Worm (Caenorhabditis elegans): ENCODE data around the gene pgp-5.
A peak's percentile ranks its signal among the peaks of the same experiment; 100 is the strongest.

pgp-5 gene

DNA sequence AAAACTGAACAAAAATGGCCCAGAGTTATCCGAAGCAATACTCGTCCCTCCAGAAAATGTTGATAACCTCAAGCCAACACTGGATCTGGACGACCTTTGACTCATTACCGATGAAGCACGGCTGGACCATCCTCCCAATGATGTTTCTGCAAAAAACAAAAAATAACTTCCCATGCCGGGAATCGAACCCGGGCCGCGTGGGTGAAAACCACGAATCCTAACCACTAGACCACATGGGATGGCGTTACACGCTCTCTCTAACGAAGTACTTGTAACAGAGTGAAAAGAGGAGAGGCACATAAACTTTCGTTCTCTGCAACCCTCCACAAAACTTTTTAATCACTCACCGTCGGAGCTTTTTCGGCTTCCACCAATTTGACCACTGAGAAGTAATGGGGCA, 37.9 kb downstream of the pgp-5 start:
- TF ChIP-seq Y56A3A.18 (GFP tag; IDR thresholded peaks at IDR 0.05): peak; percentile 89
- peak; percentile 30; the same call in 1 of the 2 replicates for TF ChIP-seq hmg-20 (GFP tag; IDR thresholded peaks at IDR 0.05)
- peak; percentile 87 for TF ChIP-seq him-1 (tag; optimal IDR thresholded peaks at IDR 0.05)
- TF ChIP-seq chd-7 (tag; optimal IDR thresholded peaks at IDR 0.05): peak; percentile 31
- 0 out of 2 replicates have a peak, but pooled peaks have one; percentile 45 for TF ChIP-seq C06A6.2 (GFP tag; conservative IDR thresholded peaks at IDR 0.05)
- peak; percentile 8 for TF ChIP-seq hrde-1 (tag; optimal IDR thresholded peaks at IDR 0.05; ENCODE audit: borderline replicate concordance)
- TF ChIP-seq athp-1 (tag; optimal IDR thresholded peaks at IDR 0.05): peak; percentile 68
- TF ChIP-seq ZK185.1 (tag; optimal IDR thresholded peaks at IDR 0.05; ENCODE audit: poor library complexity, severe bottlenecking): peak; percentile 81
- peak; percentile 62; the same call in 1 of the 2 replicates for TF ChIP-seq attf-6 (GFP tag; IDR thresholded peaks at IDR 0.05)
- peak; percentile 29 for TF ChIP-seq atf-7 (tag; optimal IDR thresholded peaks at IDR 0.05)
- peak; percentile 76 for TF ChIP-seq hmg-1.2 (GFP tag; IDR thresholded peaks at IDR 0.05)
- peak; percentile 83; the same call in 1 of the 2 replicates for TF ChIP-seq ztf-25 (GFP tag; IDR thresholded peaks at IDR 0.05)
- peak; percentile 78; the same call in 1 of the 2 replicates for TF ChIP-seq aptf-3 (GFP tag; IDR thresholded peaks at IDR 0.05)
- no peak for TF ChIP-seq hlh-26 (GFP tag; conservative IDR thresholded peaks at IDR 0.05)
- 0 out of 2 replicates have a peak, but pooled peaks have one; percentile 23 for TF ChIP-seq ceh-91 (GFP tag; IDR thresholded peaks at IDR 0.05)
- TF ChIP-seq cebp-2 (GFP tag; IDR thresholded peaks at IDR 0.05): peak; percentile 64; the same call in 1 of the 2 replicates
- 0 out of 2 replicates have a peak, but pooled peaks have one; percentile 31 for TF ChIP-seq egl-44 (GFP tag; IDR thresholded peaks at IDR 0.05)
- TF ChIP-seq nfyb-1 (GFP tag; IDR thresholded peaks at IDR 0.05): peak; percentile 87
- peak; percentile 74 for TF ChIP-seq mxl-1 (tag; optimal IDR thresholded peaks at IDR 0.05)
- no peak for TF ChIP-seq ama-1 (optimal IDR thresholded peaks at IDR 0.05)
- peak; percentile 40 to 91 for TF ChIP-seq ama-1 (GFP tag; optimal IDR thresholded peaks at IDR 0.05)
- TF ChIP-seq rcor-1 (GFP tag; IDR thresholded peaks at IDR 0.05): peak; percentile 50
- TF ChIP-seq tbp1 (GFP tag; optimal IDR thresholded peaks at IDR 0.05): peak; percentile 98
- peak; percentile 87 for TF ChIP-seq pbrm-1 (GFP tag; IDR thresholded peaks at IDR 0.05)
- 0 out of 2 replicates have a peak, but pooled peaks have one; percentile 67 for TF ChIP-seq Y53G8AR.9 (GFP tag; conservative IDR thresholded peaks at IDR 0.05)
- no peak for TF ChIP-seq fkh-3 (tag; optimal IDR thresholded peaks at IDR 0.05)
- peak; percentile 10 for TF ChIP-seq zim-3 (tag; optimal IDR thresholded peaks at IDR 0.05)
- TF ChIP-seq aptf-2 (GFP tag; conservative IDR thresholded peaks at IDR 0.05): no peak
- no peak for TF ChIP-seq nfya-1 (tag; optimal IDR thresholded peaks at IDR 0.05; ENCODE audit: borderline replicate concordance, insufficient read depth)
- peak; percentile 45; the same call in 1 of the 2 replicates for TF ChIP-seq ceh-40 (GFP tag; IDR thresholded peaks at IDR 0.05)
- peak; percentile 63 for TF ChIP-seq ceh-27 (GFP tag; optimal IDR thresholded peaks at IDR 0.05)
- peak; percentile 37 for TF ChIP-seq T07F8.4 (tag; optimal IDR thresholded peaks at IDR 0.05)
- peak; percentile 86 for TF ChIP-seq rpc-1 (optimal IDR thresholded peaks at IDR 0.05)
- peak; percentile 90 for TF ChIP-seq rpc-1 (tag; optimal IDR thresholded peaks at IDR 0.05)
- TF ChIP-seq ztf-18 (tag; optimal IDR thresholded peaks at IDR 0.05): peak; percentile 52
- peak; percentile 95 for TF ChIP-seq lin-26 (GFP tag; IDR thresholded peaks at IDR 0.05)
- peak; percentile 70 for TF ChIP-seq snpc-3.4 (tag; optimal IDR thresholded peaks at IDR 0.05)
- peak; percentile 14 for TF ChIP-seq B0035.1 (tag; optimal IDR thresholded peaks at IDR 0.05)
- TF ChIP-seq F52B5.7 (tag; optimal IDR thresholded peaks at IDR 0.05): peak; percentile 74
- TF ChIP-seq ets-4 (GFP tag; optimal IDR thresholded peaks at IDR 0.05): peak; percentile 21
- TF ChIP-seq let-526 (GFP tag; IDR thresholded peaks at IDR 0.05): 0 out of 2 replicates have a peak, but pooled peaks have one; percentile 34
- TF ChIP-seq rec-8 (tag; optimal IDR thresholded peaks at IDR 0.05): peak in 1 of 2 experiments; percentile 17
- TF ChIP-seq ztf-26 (tag; optimal IDR thresholded peaks at IDR 0.05): peak; percentile 59
- TF ChIP-seq dpl-1 (GFP tag; optimal IDR thresholded peaks at IDR 0.05): no peak
- no peak for TF ChIP-seq C17E4.6 (GFP tag; IDR thresholded peaks at IDR 0.05)
- TF ChIP-seq nhr-90 (tag; optimal IDR thresholded peaks at IDR 0.05): peak; percentile 77
- no peak for TF ChIP-seq lin-40 (tag; optimal IDR thresholded peaks at IDR 0.05)
- TF ChIP-seq gei-17 (GFP tag; optimal IDR thresholded peaks at IDR 0.05): peak; percentile 64
- TF ChIP-seq ztf-28 (GFP tag; IDR thresholded peaks at IDR 0.05): peak; percentile 67; the same call in 1 of the 2 replicates
